Fruit fly (Drosophila melanogaster): ENCODE data around the gene Tig.

DNA sequence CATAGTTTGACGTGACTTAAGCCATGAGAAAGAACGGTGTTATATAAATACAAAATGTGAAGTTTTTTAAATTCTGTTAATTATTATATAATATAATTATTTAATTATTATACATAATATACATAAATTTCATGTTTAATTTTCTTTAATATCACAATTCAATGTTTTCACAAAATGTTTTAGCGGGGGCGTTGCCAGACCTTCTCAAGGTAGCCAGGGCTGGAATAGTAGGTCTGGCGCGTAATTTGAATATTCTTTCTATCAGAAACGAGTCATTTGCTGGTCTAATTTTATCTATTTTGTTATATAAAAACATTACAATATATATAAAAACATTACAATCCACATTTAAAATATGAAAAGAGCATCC, 25.2 kb upstream of the Tig start, which contains the start of gene Acox3:
- TF ChIP-seq Myc (optimal IDR thresholded peaks at IDR 0.05) (no peak), insv (optimal IDR thresholded peaks at IDR 0.05) (no peak)
